Worm (Caenorhabditis elegans) whole organism, early embryonic: ENCODE results near the gene aps-2.

ENCODE experiments used
- B0310.2 ChIP-seq: sonication (generic microtip); optimal IDR thresholded peaks from 2 replicates; lab custom pipeline; 2016; ENCODE audit warnings: mild to moderate bottlenecking, missing genetic modification characterization, missing compliant biosample characterization
- F13C5.2 ChIP-seq: sonication (generic microtip); optimal IDR thresholded peaks from 2 replicates; lab custom pipeline; 2017; ENCODE audit warnings: mild to moderate bottlenecking, missing genetic modification characterization, inconsistent platforms, missing compliant biosample characterization
- aly-1 ChIP-seq: sonication (generic microtip); optimal IDR thresholded peaks from 2 replicates; lab custom pipeline; 2016; ENCODE audit warnings: missing genetic modification characterization, missing compliant biosample characterization
- ama-1 ChIP-seq: fragments of 150-350 bp; optimal IDR thresholded peaks from 2 replicates; lab custom pipeline; 2014
- ceh-13 ChIP-seq: fragments of 200-800 bp; sonication (Bioruptor generic); optimal IDR thresholded peaks from 2 replicates; lab custom pipeline; 2018; ENCODE audit warnings: mild to moderate bottlenecking, missing genetic modification characterization, missing compliant biosample characterization
- ceh-36 ChIP-seq: sonication (generic microtip); optimal IDR thresholded peaks from 2 replicates; lab custom pipeline; 2016; ENCODE audit warnings: missing genetic modification characterization, inconsistent platforms, missing compliant biosample characterization
- ets-7 ChIP-seq: sonication (generic microtip); optimal IDR thresholded peaks from 2 replicates; lab custom pipeline; 2016; ENCODE audit warnings: missing genotype, missing genetic modification characterization, missing compliant biosample characterization
- flt-1 ChIP-seq: fragments of 200-800 bp; sonication (Bioruptor generic); IDR thresholded peaks from 2 replicates; pipeline ENCODE4 v1.3.6; 2022; ENCODE audit warnings: missing genetic modification characterization, missing compliant biosample characterization
- hmbx-1 ChIP-seq: sonication (generic microtip); optimal IDR thresholded peaks from 2 replicates; lab custom pipeline; 2016; ENCODE audit warnings: mild to moderate bottlenecking, missing genetic modification characterization, missing compliant biosample characterization
- hmg-4 ChIP-seq: fragments of 200-800 bp; sonication (Bioruptor generic); optimal IDR thresholded peaks from 2 replicates; lab custom pipeline; 2018; ENCODE audit warnings: mild to moderate bottlenecking, missing genetic modification characterization, missing compliant biosample characterization
- hnd-1 ChIP-seq: sonication (generic microtip); optimal IDR thresholded peaks from 2 replicates; lab custom pipeline; 2016; ENCODE audit warnings: missing genetic modification characterization, missing compliant biosample characterization
- pes-1 ChIP-seq: fragments of 200-800 bp; sonication (Bioruptor generic); IDR thresholded peaks from 2 replicates; pipeline ENCODE4 v1.3.6; 2022; ENCODE audit warnings: missing genetic modification reagents, missing genetic modification characterization, missing compliant biosample characterization
- scrt-1 ChIP-seq: fragments of 200-800 bp; sonication (Bioruptor generic); IDR thresholded peaks from 2 replicates; pipeline ENCODE4 v1.3.6; 2022; ENCODE audit warnings: missing genetic modification characterization, missing compliant biosample characterization
- sea-1 ChIP-seq: fragments of 200-800 bp; sonication (Bioruptor generic); conservative IDR thresholded peaks from 2 replicates; pipeline ENCODE4 v1.3.6; 2022; ENCODE audit warnings: missing genetic modification characterization, missing compliant biosample characterization
- tbx-11 ChIP-seq: fragments of 200-800 bp; sonication (Bioruptor generic); IDR thresholded peaks from 2 replicates; pipeline ENCODE4 v1.3.6; 2022; ENCODE audit warnings: missing genetic modification characterization, missing compliant biosample characterization
- tbx-37 ChIP-seq: fragments of 200-800 bp; sonication (Bioruptor generic); conservative IDR thresholded peaks from 2 replicates; pipeline ENCODE4 v1.3.6; 2022; ENCODE audit warnings: missing genetic modification reagents, missing genetic modification characterization, missing compliant biosample characterization
- tra-4 ChIP-seq: sonication (generic microtip); optimal IDR thresholded peaks from 2 replicates; lab custom pipeline; 2017; ENCODE audit warnings: missing genetic modification characterization, missing compliant biosample characterization

aps-2 gene

DNA sequence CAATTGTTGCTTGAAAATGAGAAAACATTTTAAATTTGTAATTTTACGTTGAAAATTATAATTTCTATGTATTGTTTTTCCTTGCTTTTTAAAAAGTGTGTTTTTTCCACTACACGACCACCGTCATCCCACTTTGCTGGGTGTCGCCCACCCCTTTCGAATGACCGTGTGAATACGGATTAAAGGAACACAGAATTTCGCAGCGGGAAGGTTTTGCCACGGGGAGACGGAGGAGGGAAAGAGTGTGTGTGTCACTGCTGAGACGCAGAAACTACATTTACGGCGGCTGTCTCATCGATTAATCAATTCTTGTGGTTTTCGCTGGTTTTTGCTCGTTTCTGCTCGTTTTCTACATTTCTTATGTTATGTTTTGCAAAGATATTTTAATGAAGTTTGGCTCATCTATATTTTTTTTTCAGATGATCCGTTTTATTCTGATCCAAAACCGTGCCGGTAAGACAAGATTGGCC, at the start of gene aps-2:
TSS of gene aps-2 (plus strand) at position 420 of the 470 bp plus-strand sequence.
- TF ChIP-seq hmg-4 (GFP tag; lab: Kevin White, UChicago): peak; percentile 59
- no peak for TF ChIP-seq hnd-1
- TF ChIP-seq tra-4: no peak
- peak; percentile 76 for TF ChIP-seq F13C5.2 (tag; lab: Kevin White, UChicago)
- TF ChIP-seq B0310.2 (tag; lab: Kevin White, UChicago): no peak

DNA sequence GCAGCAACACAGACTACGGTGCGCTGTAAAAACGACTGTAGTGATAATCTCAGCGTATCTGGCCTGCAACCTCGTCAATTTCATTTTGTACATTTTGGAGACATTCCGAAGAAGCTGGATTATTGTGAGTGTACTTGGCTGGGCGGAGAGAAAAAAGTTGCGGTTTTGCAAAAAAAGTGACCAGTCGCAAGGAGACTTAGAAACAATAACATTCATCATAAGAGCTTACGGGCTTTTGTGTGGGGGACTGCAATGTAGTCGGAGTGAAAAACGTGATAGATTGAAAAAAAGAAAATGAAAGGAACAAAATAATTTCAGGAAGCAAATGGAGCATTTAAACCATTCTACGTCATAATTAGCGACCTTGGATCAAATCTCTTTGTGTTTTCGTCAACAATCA, 49.6 kb upstream of the aps-2 start:
- TF ChIP-seq ama-1 (lab: Kevin White, UChicago) (no peak), tra-4 (no peak), ets-7 (tag; lab: Kevin White, UChicago) (no peak), hnd-1 (no peak), flt-1 (GFP tag; lab: Robert Waterston, UW) (no peak), ceh-13 (GFP tag; lab: Kevin White, UChicago) (no peak), scrt-1 (no peak), hmbx-1 (tag; lab: Kevin White, UChicago) (no peak), ceh-36 (tag; lab: Kevin White, UChicago) (no peak), sea-1 (GFP tag; lab: Robert Waterston, UW) (no peak), tbx-37 (GFP tag; lab: Robert Waterston, UW) (no peak), aly-1 (tag; lab: Kevin White, UChicago) (no peak), tbx-11 (GFP tag; lab: Robert Waterston, UW) (no peak), B0310.2 (tag; lab: Kevin White, UChicago) (no peak), F13C5.2 (tag; lab: Kevin White, UChicago) (no peak), pes-1 (GFP tag; lab: Robert Waterston, UW) (no peak), hmg-4 (GFP tag; lab: Kevin White, UChicago) (no peak)

DNA sequence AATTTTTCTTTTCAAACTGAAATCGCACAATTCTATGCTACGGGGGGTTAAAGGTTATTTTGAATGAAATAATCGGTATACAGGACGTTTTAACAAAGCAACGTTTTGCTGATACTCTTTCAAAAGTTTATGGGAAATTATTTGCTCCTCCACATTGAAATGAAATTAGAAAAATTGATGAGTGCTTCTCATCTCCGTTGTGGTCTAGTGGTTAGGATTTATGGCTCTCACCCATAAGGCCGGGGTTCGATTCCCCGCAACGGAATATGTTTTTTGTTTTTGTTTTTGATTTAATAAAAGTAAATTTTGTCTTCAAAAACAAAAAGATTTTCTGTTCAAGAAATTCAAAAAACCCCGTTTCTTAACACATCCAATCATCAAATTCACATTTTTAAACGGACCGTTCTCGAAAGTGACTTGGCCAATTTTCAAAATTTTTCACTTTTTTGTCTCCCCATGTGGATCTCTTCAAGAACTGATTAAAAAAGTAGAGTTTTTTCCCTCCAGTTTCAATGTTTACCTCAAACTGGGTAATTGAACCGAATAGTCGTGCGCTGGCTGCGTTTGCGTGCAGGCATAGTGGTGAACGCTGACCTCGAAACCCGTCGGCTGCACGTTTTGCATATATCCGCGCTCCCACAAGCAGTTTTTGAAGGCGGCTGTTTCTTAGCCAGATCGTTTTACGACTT, 48.3 kb upstream of the aps-2 start:
- no peak for TF ChIP-seq pes-1 (GFP tag; lab: Robert Waterston, UW)
- TF ChIP-seq tra-4: no peak
- no peak for TF ChIP-seq scrt-1
- TF ChIP-seq hnd-1: no peak
- TF ChIP-seq hmg-4 (GFP tag; lab: Kevin White, UChicago): no peak
- TF ChIP-seq ets-7 (tag; lab: Kevin White, UChicago): no peak
- no peak for TF ChIP-seq hmbx-1 (tag; lab: Kevin White, UChicago)
- TF ChIP-seq tbx-37 (GFP tag; lab: Robert Waterston, UW): no peak

DNA sequence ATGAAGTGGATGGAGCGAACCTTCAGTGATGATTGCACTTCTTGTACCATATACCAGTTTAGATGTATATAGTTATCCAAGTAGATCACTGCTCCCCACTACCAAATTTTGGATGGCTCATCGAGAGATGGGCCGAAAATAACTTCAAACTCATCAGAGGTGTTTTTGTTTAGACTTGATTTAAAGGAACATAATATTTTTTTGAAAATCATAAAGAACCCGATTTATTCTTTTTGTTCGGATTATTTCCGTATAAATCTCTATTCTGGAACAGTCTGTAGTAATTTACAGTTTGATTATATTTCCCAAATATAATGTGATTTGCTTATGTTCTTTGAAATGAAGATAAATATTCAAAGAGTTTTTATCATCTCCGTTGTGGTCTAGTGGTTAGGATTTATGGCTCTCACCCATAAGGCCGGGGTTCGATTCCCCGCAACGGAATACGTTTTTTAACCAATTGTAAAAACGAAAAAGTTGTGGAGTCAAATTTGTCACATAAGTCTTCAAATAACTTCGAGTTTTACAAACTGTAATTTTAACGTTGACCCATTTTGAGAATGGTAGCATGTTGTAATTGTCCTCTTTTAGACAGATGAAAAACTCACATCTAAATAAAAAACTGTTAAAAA, 47.7 kb upstream of the aps-2 start:
- no peak for TF ChIP-seq ceh-13 (GFP tag; lab: Kevin White, UChicago)
- no peak for TF ChIP-seq hmbx-1 (tag; lab: Kevin White, UChicago)
- TF ChIP-seq pes-1 (GFP tag; lab: Robert Waterston, UW): no peak
- no peak for TF ChIP-seq F13C5.2 (tag; lab: Kevin White, UChicago)
- no peak for TF ChIP-seq tbx-37 (GFP tag; lab: Robert Waterston, UW)
- TF ChIP-seq tbx-11 (GFP tag; lab: Robert Waterston, UW): no peak
- TF ChIP-seq B0310.2 (tag; lab: Kevin White, UChicago): no peak
- no peak for TF ChIP-seq ama-1 (lab: Kevin White, UChicago)
- TF ChIP-seq ets-7 (tag; lab: Kevin White, UChicago): no peak
- no peak for TF ChIP-seq tra-4

DNA sequence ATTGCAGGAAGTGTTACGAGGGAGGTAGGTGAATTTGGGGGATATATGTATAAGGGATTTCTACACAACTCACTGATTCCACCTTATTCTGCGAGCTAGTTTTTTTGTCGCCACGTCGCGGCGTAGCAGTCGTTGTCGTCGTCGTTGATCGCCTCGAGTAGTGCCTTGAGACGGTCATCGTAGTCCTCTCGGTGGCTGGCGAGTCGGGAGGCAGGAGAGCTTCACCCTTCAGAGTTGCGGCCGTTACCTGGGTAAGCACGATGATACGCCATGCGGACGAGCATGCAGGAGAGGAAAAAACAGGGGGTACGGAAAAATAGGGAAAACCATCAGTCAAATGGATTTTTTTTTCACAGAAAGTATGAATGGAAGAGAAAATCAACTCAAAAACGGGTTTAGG, 44.9 kb upstream of the aps-2 start:
- TF ChIP-seq flt-1 (GFP tag; lab: Robert Waterston, UW): no peak
- TF ChIP-seq aly-1 (tag; lab: Kevin White, UChicago): no peak
- TF ChIP-seq tbx-11 (GFP tag; lab: Robert Waterston, UW): no peak
- no peak for TF ChIP-seq sea-1 (GFP tag; lab: Robert Waterston, UW)
- no peak for TF ChIP-seq pes-1 (GFP tag; lab: Robert Waterston, UW)
- no peak for TF ChIP-seq B0310.2 (tag; lab: Kevin White, UChicago)
- no peak for TF ChIP-seq hmg-4 (GFP tag; lab: Kevin White, UChicago)
- no peak for TF ChIP-seq hmbx-1 (tag; lab: Kevin White, UChicago)
- TF ChIP-seq F13C5.2 (tag; lab: Kevin White, UChicago): no peak
- no peak for TF ChIP-seq ama-1 (lab: Kevin White, UChicago)
- no peak for TF ChIP-seq ets-7 (tag; lab: Kevin White, UChicago)
- no peak for TF ChIP-seq ceh-36 (tag; lab: Kevin White, UChicago)
- TF ChIP-seq hnd-1: no peak

DNA sequence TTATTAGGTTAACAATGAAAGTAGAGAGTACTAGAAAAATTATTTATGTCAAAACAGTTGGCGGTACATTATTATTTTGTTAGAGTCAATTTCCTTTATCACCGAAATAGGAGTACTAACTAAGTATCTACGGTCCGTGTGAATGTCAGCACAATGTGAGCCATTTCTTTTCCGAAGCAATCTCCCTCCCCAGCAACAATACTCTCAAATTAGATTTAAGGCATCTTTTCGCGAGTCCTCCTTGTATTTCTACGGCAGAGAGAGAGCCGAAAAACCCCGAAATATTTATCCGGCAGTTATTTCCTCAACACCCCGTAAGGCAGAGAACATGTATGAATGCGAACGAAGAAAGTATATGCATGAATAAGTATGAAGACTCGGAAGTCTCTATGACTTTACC, 42.8 kb upstream of the aps-2 start:
- TF ChIP-seq F13C5.2 (tag; lab: Kevin White, UChicago): no peak
- no peak for TF ChIP-seq B0310.2 (tag; lab: Kevin White, UChicago)
- TF ChIP-seq hnd-1: no peak
- TF ChIP-seq pes-1 (GFP tag; lab: Robert Waterston, UW): no peak
- TF ChIP-seq tbx-11 (GFP tag; lab: Robert Waterston, UW): no peak
- TF ChIP-seq ama-1 (lab: Kevin White, UChicago): no peak
- TF ChIP-seq scrt-1: no peak
- TF ChIP-seq sea-1 (GFP tag; lab: Robert Waterston, UW): no peak
- no peak for TF ChIP-seq ceh-36 (tag; lab: Kevin White, UChicago)
- no peak for TF ChIP-seq hmbx-1 (tag; lab: Kevin White, UChicago)
- TF ChIP-seq flt-1 (GFP tag; lab: Robert Waterston, UW): no peak
- no peak for TF ChIP-seq tra-4
- no peak for TF ChIP-seq ets-7 (tag; lab: Kevin White, UChicago)
- no peak for TF ChIP-seq aly-1 (tag; lab: Kevin White, UChicago)
- TF ChIP-seq hmg-4 (GFP tag; lab: Kevin White, UChicago): no peak
- no peak for TF ChIP-seq tbx-37 (GFP tag; lab: Robert Waterston, UW)
- no peak for TF ChIP-seq ceh-13 (GFP tag; lab: Kevin White, UChicago)
